Fruit fly (Drosophila melanogaster) whole organism, embryonic: ENCODE measurements around the gene CstF50.

ENCODE experiments used
- ATbp ChIP-seq: fragments of 200-800 bp; sonication (Bioruptor generic); optimal IDR thresholded peaks from 2 replicates; lab custom pipeline; 2017; ENCODE audit warnings: missing biosample characterization, mild to moderate bottlenecking, missing genetic modification characterization, missing genetic modification reagents
- Antp ChIP-seq: fragments of 200-800 bp; sonication (Bioruptor generic); optimal IDR thresholded peaks from 3 replicates; lab custom pipeline; 2016; ENCODE audit warnings: missing biosample characterization, missing genetic modification characterization
- CG10543 ChIP-seq: fragments of 200-800 bp; sonication (Bioruptor generic); optimal IDR thresholded peaks from 3 replicates; lab custom pipeline; 2017; ENCODE audit warnings: missing biosample characterization, mild to moderate bottlenecking, missing genetic modification characterization, moderate library complexity
- CG11456 ChIP-seq: fragments of 200-800 bp; sonication (Bioruptor generic); IDR thresholded peaks from 3 replicates; pipeline ENCODE4 v1.3.6; 2022; ENCODE audit warnings: missing biosample characterization, missing genetic modification characterization
- CG12391 ChIP-seq: fragments of 200-800 bp; sonication (Bioruptor generic); optimal IDR thresholded peaks from 3 replicates; lab custom pipeline; 2018; ENCODE audit warnings: missing biosample characterization, mild to moderate bottlenecking, missing genetic modification characterization, moderate library complexity
- CG1603 ChIP-seq: fragments of 200-800 bp; sonication (Bioruptor generic); optimal IDR thresholded peaks from 2 replicates; lab custom pipeline; 2019; ENCODE audit warnings: missing biosample characterization, mild to moderate bottlenecking, missing genetic modification characterization, moderate library complexity
- CG16779 ChIP-seq: fragments of 200-800 bp; sonication (Bioruptor generic); IDR thresholded peaks from 2 replicates; pipeline ENCODE4 v1.3.6; 2022; ENCODE audit warnings: missing biosample characterization, missing genetic modification characterization
- CG16815 ChIP-seq: fragments of 200-800 bp; sonication (Bioruptor generic); optimal IDR thresholded peaks from 3 replicates; lab custom pipeline; 2017; ENCODE audit warnings: missing biosample characterization, mild to moderate bottlenecking, missing genetic modification characterization
- CG17385 ChIP-seq: fragments of 200-800 bp; sonication (Bioruptor generic); optimal IDR thresholded peaks from 3 replicates; lab custom pipeline; 2018; ENCODE audit warnings: missing biosample characterization, mild to moderate bottlenecking, missing genetic modification characterization
- CG2712 ChIP-seq: fragments of 200-800 bp; optimal IDR thresholded peaks from 3 replicates; lab custom pipeline; 2019; ENCODE audit warnings: missing biosample characterization, mild to moderate bottlenecking, missing genetic modification characterization, moderate library complexity
- CG2875 ChIP-seq: fragments of 200-800 bp; sonication (Bioruptor generic); optimal IDR thresholded peaks from 2 replicates; lab custom pipeline; 2017; ENCODE audit warnings: missing biosample characterization, mild to moderate bottlenecking, missing genetic modification characterization, missing genetic modification reagents
- CG31224 ChIP-seq: fragments of 200-800 bp; sonication (Bioruptor generic); IDR thresholded peaks from 2 replicates; pipeline ENCODE4 v1.3.6; 2022; ENCODE audit warnings: missing biosample characterization, missing genetic modification characterization
- CG4282 ChIP-seq: fragments of 200-800 bp; sonication (Bioruptor generic); optimal IDR thresholded peaks from 2 replicates; lab custom pipeline; 2016; ENCODE audit warnings: missing biosample characterization, missing genetic modification characterization
- CG6689 ChIP-seq: fragments of 200-800 bp; sonication (Bioruptor generic); IDR thresholded peaks from 2 replicates; pipeline ENCODE4 v1.3.6; 2022; ENCODE audit warnings: missing biosample characterization, missing genetic modification characterization
- CG8359 ChIP-seq: fragments of 200-800 bp; sonication (Bioruptor generic); optimal IDR thresholded peaks from 2 replicates; lab custom pipeline; 2017; ENCODE audit warnings: missing biosample characterization, mild to moderate bottlenecking, missing genetic modification characterization, borderline replicate concordance
- CoRest ChIP-seq: fragments of 200-800 bp; sonication (Bioruptor generic); optimal IDR thresholded peaks from 3 replicates; lab custom pipeline; 2018; ENCODE audit warnings: missing biosample characterization, mild to moderate bottlenecking, missing genetic modification characterization, moderate library complexity
- D ChIP-seq, 2 experiments: fragments of 200-800 bp in 1 of 2; fragments of >200 bp in 1 of 2; sonication (Bioruptor generic) in 1 of 2; optimal IDR thresholded peaks; 2 replicates in 1 of 2; 3 replicates in 1 of 2; lab custom pipeline; 2017; ENCODE audit warnings: mild to moderate bottlenecking in 1 of 2, missing biosample characterization in 1 of 2, missing genetic modification characterization in 1 of 2, missing genetic modification reagents in 1 of 2
- Dad ChIP-seq: fragments of 200-800 bp; sonication (Bioruptor generic); optimal IDR thresholded peaks from 3 replicates; lab custom pipeline; 2016; ENCODE audit warnings: missing biosample characterization, missing genetic modification characterization
- Elba2 ChIP-seq: fragments of 200-800 bp; sonication (Bioruptor generic); optimal IDR thresholded peaks from 3 replicates; lab custom pipeline; 2016; ENCODE audit warnings: missing biosample characterization, missing genetic modification characterization
- Ets65A ChIP-seq: fragments of 200-800 bp; sonication (Bioruptor generic); peaks from one replicate; lab custom pipeline; 2016; ENCODE audit warnings: missing biosample characterization, missing genetic modification characterization
- Poxn ChIP-seq: fragments of 200-800 bp; sonication (Bioruptor generic); IDR thresholded peaks from 2 replicates; pipeline ENCODE4 v1.3.6; 2022; ENCODE audit warnings: missing biosample characterization, missing genetic modification characterization
- Side ChIP-seq: fragments of 200-800 bp; sonication (Bioruptor generic); optimal IDR thresholded peaks from 2 replicates; lab custom pipeline; 2016; ENCODE audit warnings: missing biosample characterization, missing genetic modification characterization
- Xbp1 ChIP-seq: fragments of 200-800 bp; sonication (Bioruptor generic); optimal IDR thresholded peaks from 3 replicates; lab custom pipeline; 2016; ENCODE audit warnings: missing biosample characterization, mild to moderate bottlenecking, missing genetic modification characterization
- YL-1 ChIP-seq: fragments of 200-800 bp; sonication (Bioruptor generic); optimal IDR thresholded peaks from 3 replicates; lab custom pipeline; 2017; ENCODE audit warnings: missing biosample characterization, mild to moderate bottlenecking, missing genetic modification characterization
- aop ChIP-seq: fragments of 200-800 bp; sonication (Bioruptor generic); IDR thresholded peaks from 2 replicates; pipeline ENCODE4 v1.3.6; 2022; ENCODE audit warnings: missing biosample characterization, missing genetic modification characterization
- chn ChIP-seq: fragments of 200-800 bp; sonication (Bioruptor generic); optimal IDR thresholded peaks from 2 replicates; lab custom pipeline; 2016; ENCODE audit warnings: missing biosample characterization, missing genetic modification characterization
- ci ChIP-seq: fragments of 200-800 bp; sonication (Bioruptor generic); IDR thresholded peaks from 3 replicates; pipeline ENCODE4 v1.3.6; 2022; ENCODE audit warnings: missing biosample characterization, missing genetic modification characterization
- crc ChIP-seq: fragments of 200-800 bp; sonication (Bioruptor generic); optimal IDR thresholded peaks from 2 replicates; lab custom pipeline; 2016; ENCODE audit warnings: missing biosample characterization, missing genetic modification characterization
- cwo ChIP-seq: fragments of 200-800 bp; sonication (Bioruptor generic); optimal IDR thresholded peaks from 3 replicates; lab custom pipeline; 2017; ENCODE audit warnings: missing biosample characterization, missing genetic modification characterization, mild to moderate bottlenecking, moderate library complexity, missing genetic modification reagents
- danr ChIP-seq: fragments of 200-800 bp; sonication (Bioruptor generic); IDR thresholded peaks from 2 replicates; pipeline ENCODE4 v1.3.6; 2022; ENCODE audit warnings: missing biosample characterization, missing genetic modification characterization
- dpn ChIP-seq, 2 experiments: fragments of 200-800 bp; sonication (Bioruptor generic); optimal IDR thresholded peaks; 3 replicates each; lab custom pipeline; 2016; ENCODE audit warnings: missing biosample characterization in 2 of 2, missing genetic modification characterization in 2 of 2
- ewg ChIP-seq: fragments of 200-800 bp; sonication (Bioruptor generic); optimal IDR thresholded peaks from 3 replicates; lab custom pipeline; 2017; ENCODE audit warnings: mild to moderate bottlenecking, missing biosample characterization, missing genetic modification reagents, missing genetic modification characterization
- gem ChIP-seq: fragments of 200-800 bp; sonication (Bioruptor generic); optimal IDR thresholded peaks from 2 replicates; lab custom pipeline; 2019; ENCODE audit warnings: missing biosample characterization, mild to moderate bottlenecking, missing genetic modification characterization, moderate library complexity
- hbn ChIP-seq: fragments of 200-800 bp; sonication (Bioruptor generic); IDR thresholded peaks from 2 replicates; pipeline ENCODE4 v1.3.6; 2022; ENCODE audit warnings: missing biosample characterization, missing genetic modification characterization; ENCODE audit not compliant: partially characterized antibody
- jumu ChIP-seq: fragments of 200-800 bp; sonication (Bioruptor generic); optimal IDR thresholded peaks from 3 replicates; lab custom pipeline; 2016; ENCODE audit warnings: missing biosample characterization, missing genetic modification characterization
- lilli ChIP-seq: fragments of 200-800 bp; sonication (Bioruptor generic); optimal IDR thresholded peaks from 3 replicates; lab custom pipeline; 2016; ENCODE audit warnings: missing biosample characterization, missing genetic modification characterization
- mirr ChIP-seq: fragments of 200-800 bp; sonication (Bioruptor generic); optimal IDR thresholded peaks from 3 replicates; lab custom pipeline; 2018; ENCODE audit warnings: missing biosample characterization, mild to moderate bottlenecking, missing genetic modification characterization
- prd ChIP-seq, 3 experiments: fragments of >200 bp in 2 of 3; fragments of 200-800 bp in 1 of 3; sonication (Bioruptor generic) in 1 of 3; optimal IDR thresholded peaks in 2 of 3; IDR thresholded peaks in 1 of 3; 2 replicates in 2 of 3; 3 replicates in 1 of 3; pipeline versions ENCODE4 v1.3.6 to Lab custom; 2017 to 2022; ENCODE audit warnings: missing biosample characterization in 1 of 3, missing genetic modification characterization in 1 of 3
- pros ChIP-seq: fragments of 200-800 bp; sonication (Bioruptor generic); optimal IDR thresholded peaks from 3 replicates; lab custom pipeline; 2019; ENCODE audit warnings: missing biosample characterization, mild to moderate bottlenecking, missing genetic modification characterization, moderate library complexity
- row ChIP-seq: fragments of 200-800 bp; sonication (Bioruptor generic); IDR thresholded peaks from 3 replicates; pipeline ENCODE4 v1.3.6; 2022; ENCODE audit warnings: missing biosample characterization, missing genetic modification characterization
- sens ChIP-seq: fragments of 200-800 bp; sonication (Bioruptor generic); peaks from one replicate; lab custom pipeline; 2016; ENCODE audit warnings: missing biosample characterization, missing genetic modification characterization
- slbo ChIP-seq: fragments of 200-800 bp; sonication (Bioruptor generic); IDR thresholded peaks from 2 replicates; pipeline ENCODE4 v1.3.6; 2022; ENCODE audit warnings: missing biosample characterization, missing genetic modification characterization
- so ChIP-seq: fragments of 200-800 bp; sonication (Bioruptor generic); IDR thresholded peaks from 3 replicates; pipeline ENCODE4 v1.3.6; 2022; ENCODE audit warnings: missing biosample characterization, missing genetic modification characterization
- tap ChIP-seq: fragments of 200-800 bp; optimal IDR thresholded peaks from 3 replicates; lab custom pipeline; 2019; ENCODE audit warnings: missing biosample characterization, mild to moderate bottlenecking, missing genetic modification characterization, moderate library complexity
- trem ChIP-seq: fragments of 200-800 bp; optimal IDR thresholded peaks from 3 replicates; lab custom pipeline; 2019; ENCODE audit warnings: missing biosample characterization, mild to moderate bottlenecking, missing genetic modification characterization, moderate library complexity
- tup ChIP-seq: fragments of 200-800 bp; sonication (Bioruptor generic); optimal IDR thresholded peaks from 2 replicates; lab custom pipeline; 2016; ENCODE audit warnings: missing biosample characterization, mild to moderate bottlenecking, missing genetic modification characterization, moderate library complexity
- vfl ChIP-seq: fragments of 200-800 bp; sonication (Bioruptor generic); optimal IDR thresholded peaks from 2 replicates; lab custom pipeline; 2016; ENCODE audit warnings: missing biosample characterization, missing genetic modification characterization
- vvl ChIP-seq: fragments of 200-800 bp; sonication (Bioruptor generic); IDR thresholded peaks from 2 replicates; pipeline ENCODE4 v1.3.6; 2022; ENCODE audit warnings: missing biosample characterization, missing genetic modification characterization
- wek ChIP-seq: fragments of 200-800 bp; sonication (Bioruptor generic); optimal IDR thresholded peaks from 3 replicates; lab custom pipeline; 2018; ENCODE audit warnings: missing biosample characterization, mild to moderate bottlenecking, missing genetic modification characterization, moderate library complexity

Gene CstF50

dm6 chr3R:31687782-31688181, 49.0 kb downstream of the CstF50 start (continued):
- TF ChIP-seq Antp (GFP tag; lab: Kevin White, UChicago) (peak; percentile 20), jumu (peak; percentile 2), dpn (GFP tag; optimal IDR thresholded peaks at IDR 0.05; lab: Kevin White, UChicago) (peak; percentile 19 to 40), YL-1 (GFP tag; lab: Kevin White, UChicago) (no peak), sens (GFP tag; lab: Kevin White, UChicago) (peak; percentile 86), row (GFP tag; lab: Robert Waterston, UW) (peak; percentile 36; the same call in 2 of the 3 replicates), ATbp (GFP tag; lab: Kevin White, UChicago) (peak; percentile 53), vvl (peak; percentile 69), CoRest (tag; lab: Kevin White, UChicago) (peak; percentile 9), trem (peak; percentile 15), chn (GFP tag; lab: Kevin White, UChicago) (peak; percentile 49), Poxn (no peak), prd (optimal IDR thresholded peaks at IDR 0.05; lab: Kevin White, UChicago) (no peak), prd (GFP tag; IDR thresholded peaks at IDR 0.05; lab: Robert Waterston, UW) (peak; percentile 27; the same call in 1 of the 3 replicates), CG4282 (GFP tag; lab: Kevin White, UChicago) (no peak), Side (GFP tag; lab: Kevin White, UChicago) (peak; percentile 14), CG16815 (GFP tag; lab: Kevin White, UChicago) (no peak), Ets65A (GFP tag; lab: Kevin White, UChicago) (peak; percentile 89), wek (no peak), CG6689 (GFP tag; lab: Robert Waterston, UW) (peak; percentile 37; the same call in 1 of the 2 replicates), CG1603 (tag; lab: Kevin White, UChicago) (peak; percentile 65), CG2875 (GFP tag; lab: Kevin White, UChicago) (peak; percentile 64), vfl (no peak), CG2712 (tag; lab: Kevin White, UChicago) (peak; percentile 50)
- TF ChIP-seq, all 482 proteins: peak for 122

- peak; percentile 85 for TF ChIP-seq Dad (GFP tag; lab: Kevin White, UChicago)
- TF ChIP-seq CG8359 (GFP tag; lab: Kevin White, UChicago): peak; percentile 87
- no peak for TF ChIP-seq slbo
- peak; percentile 68; the same call in 1 of the 2 replicates for TF ChIP-seq aop (GFP tag; lab: Robert Waterston, UW)
- peak; percentile 76 for TF ChIP-seq danr (GFP tag; lab: Robert Waterston, UW)
- TF ChIP-seq pros (GFP tag; lab: Kevin White, UChicago): peak; percentile 36
- peak; percentile 80 for TF ChIP-seq so (GFP tag; lab: Robert Waterston, UW)
- peak; percentile 47 for TF ChIP-seq cwo (GFP tag; lab: Kevin White, UChicago)
- TF ChIP-seq CG12391 (tag; lab: Kevin White, UChicago): peak; percentile 93
- TF ChIP-seq CG17385: peak; percentile 81
- peak; percentile 85 for TF ChIP-seq lilli
- no peak for TF ChIP-seq mirr (GFP tag; lab: Kevin White, UChicago)
- peak; percentile 77 for TF ChIP-seq tup
- TF ChIP-seq CG31224 (GFP tag; lab: Robert Waterston, UW): no peak
- no peak for TF ChIP-seq D (optimal IDR thresholded peaks at IDR 0.05; lab: Kevin White, UChicago)
- TF ChIP-seq D (GFP tag; optimal IDR thresholded peaks at IDR 0.05; lab: Kevin White, UChicago): peak; percentile 95
- TF ChIP-seq CG10543 (GFP tag; lab: Kevin White, UChicago): peak; percentile 40
- peak; percentile 17 for TF ChIP-seq Elba2 (GFP tag; lab: Kevin White, UChicago)
- TF ChIP-seq CG16779 (GFP tag; lab: Robert Waterston, UW): no peak
- peak; percentile 94 for TF ChIP-seq gem (tag; lab: Kevin White, UChicago)
- TF ChIP-seq hbn (GFP tag; lab: Robert Waterston, UW): no peak
- TF ChIP-seq CG11456: peak; percentile 25; the same call in 1 of the 3 replicates
- TF ChIP-seq ci: peak; percentile 97
- TF ChIP-seq ewg (GFP tag; lab: Kevin White, UChicago): peak; percentile 84
- peak; percentile 90 for TF ChIP-seq Xbp1 (GFP tag; lab: Kevin White, UChicago)
- TF ChIP-seq tap (tag; lab: Kevin White, UChicago): peak; percentile 87
- TF ChIP-seq crc (GFP tag; lab: Kevin White, UChicago): peak; percentile 68
Observed at dm6 chr3R:31686692-31687351, 49.9 kb downstream of the CstF50 start.
